Fruit fly (Drosophila melanogaster): Measurements from ENCODE around the gene Ddrgk1.
A peak's percentile ranks its signal among the peaks of the same experiment; 100 is the strongest.

Ddrgk1 gene

DNA sequence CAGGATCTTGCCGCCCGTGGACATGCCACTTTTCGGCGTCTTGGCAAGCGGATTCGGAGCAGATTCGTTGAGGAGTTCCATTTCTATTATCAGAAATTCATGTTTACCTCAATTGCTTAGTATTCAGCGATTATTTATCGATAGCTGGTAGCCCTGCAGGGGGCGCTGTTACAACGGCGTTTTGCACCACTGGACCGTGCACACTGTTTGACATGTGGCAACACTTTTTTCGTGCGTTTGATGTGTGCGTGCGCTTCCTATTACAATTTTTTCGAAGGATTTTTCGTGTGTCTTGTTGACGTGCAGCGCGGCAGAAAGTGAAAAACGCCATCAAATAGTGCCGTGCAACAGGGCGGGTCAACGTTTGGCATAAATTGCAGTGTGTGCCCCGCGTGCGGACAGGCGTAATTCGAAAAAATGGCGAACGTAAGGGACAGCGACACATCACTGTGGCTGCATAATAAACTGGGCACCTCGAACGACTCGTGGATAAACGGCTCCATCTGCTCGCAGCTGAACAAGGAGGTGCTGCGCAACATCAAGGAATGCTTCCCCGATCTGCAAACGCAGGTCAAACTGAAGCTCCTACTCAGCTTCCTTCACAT lies 8.7 kb downstream of the Ddrgk1 start, which contains the start of the genes CG3337 and Nelf-A (continued):
- TF ChIP-seq CG6683 (GFP tag; optimal IDR thresholded peaks at IDR 0.05) (no peak), danr (GFP tag; IDR thresholded peaks at IDR 0.05) (no peak), Sry-δ (GFP tag; optimal IDR thresholded peaks at IDR 0.05) (peak; percentile 86), CG7556 (GFP tag; optimal IDR thresholded peaks at IDR 0.05) (no peak), gem (tag; optimal IDR thresholded peaks at IDR 0.05) (no peak), Taf1 (GFP tag; IDR thresholded peaks at IDR 0.05) (no peak), CG7987 (GFP tag; optimal IDR thresholded peaks at IDR 0.05) (peak; percentile 89), Oaz (GFP tag; IDR thresholded peaks at IDR 0.05) (no peak), CG6765 (GFP tag; optimal IDR thresholded peaks at IDR 0.05) (peak; percentile 6), Lim3 (GFP tag; IDR thresholded peaks at IDR 0.05) (no peak), chinmo (GFP tag; IDR thresholded peaks at IDR 0.05; ENCODE audit: partially characterized antibody) (peak; percentile 91; the same call in 3 of the 4 replicates), CG3995 (GFP tag; optimal IDR thresholded peaks at IDR 0.05) (peak; percentile 29), slou (GFP tag; optimal IDR thresholded peaks at IDR 0.05) (no peak), Med (GFP tag) (peak; percentile 97), fu2 (GFP tag; optimal IDR thresholded peaks at IDR 0.05) (peak; percentile 73), zen2 (GFP tag; IDR thresholded peaks at IDR 0.05; ENCODE audit: partially characterized antibody) (peak; percentile 74), cad (GFP tag; optimal IDR thresholded peaks at IDR 0.05) (no peak), PHDP (tag; optimal IDR thresholded peaks at IDR 0.05) (peak; percentile 35), amos (GFP tag; IDR thresholded peaks at IDR 0.05; ENCODE audit: partially characterized antibody) (peak; percentile 89), CG14050 (GFP tag; IDR thresholded peaks at IDR 0.05) (peak; percentile 34; the same call in 1 of the 3 replicates), CG4404 (GFP tag; IDR thresholded peaks at IDR 0.05) (peak; percentile 56), CG2129 (GFP tag; IDR thresholded peaks at IDR 0.05; ENCODE audit: partially characterized antibody) (no peak), Dip2 (GFP tag; IDR thresholded peaks at IDR 0.05) (no peak), grau (tag; optimal IDR thresholded peaks at IDR 0.05) (peak; percentile 65), Trl (optimal IDR thresholded peaks at IDR 0.05) (no peak), Trl (GFP tag; optimal IDR thresholded peaks at IDR 0.05) (peak; percentile 67), CG3163 (GFP tag; optimal IDR thresholded peaks at IDR 0.05) (peak; percentile 73), CG11085 (GFP tag; IDR thresholded peaks at IDR 0.05) (peak; percentile 71; the same call in 1 of the 2 replicates), MESR4 (GFP tag; optimal IDR thresholded peaks at IDR 0.05) (peak; percentile 95), sens (GFP tag) (peak; percentile 94), CG2202 (tag; optimal IDR thresholded peaks at IDR 0.05) (no peak), CG11456 (GFP tag; IDR thresholded peaks at IDR 0.05) (peak; percentile 88), bab2 (GFP tag; optimal IDR thresholded peaks at IDR 0.05) (peak; percentile 66), ara (GFP tag; IDR thresholded peaks at IDR 0.05) (peak; percentile 47; the same call in 1 of the 2 replicates), mld (GFP tag; IDR thresholded peaks at IDR 0.05; ENCODE audit: partially characterized antibody) (peak; percentile 72; the same call in 1 of the 3 replicates), slp2 (GFP tag; optimal IDR thresholded peaks at IDR 0.05) (peak; percentile 26), ci (GFP tag; IDR thresholded peaks at IDR 0.05) (peak; percentile 84), crol (GFP tag; IDR thresholded peaks at IDR 0.05) (no peak), Xrp1 (GFP tag; IDR thresholded peaks at IDR 0.05) (peak; percentile 67), Six4 (GFP tag; optimal IDR thresholded peaks at IDR 0.05) (peak; percentile 50), CG17568 (GFP tag; optimal IDR thresholded peaks at IDR 0.05) (no peak), Myb (GFP tag; optimal IDR thresholded peaks at IDR 0.05) (peak; percentile 77), dati (GFP tag; IDR thresholded peaks at IDR 0.05) (no peak), CG3281 (GFP tag; optimal IDR thresholded peaks at IDR 0.05) (peak; percentile 51), wdn (GFP tag; IDR thresholded peaks at IDR 0.05) (no peak), Lhr (GFP tag; optimal IDR thresholded peaks at IDR 0.05) (peak; percentile 73), NC2α (GFP tag; optimal IDR thresholded peaks at IDR 0.05) (peak; percentile 53), sr (GFP tag; IDR thresholded peaks at IDR 0.05) (no peak), bigmax (GFP tag; optimal IDR thresholded peaks at IDR 0.05) (peak; percentile 61), CG42726 (GFP tag; IDR thresholded peaks at IDR 0.05; ENCODE audit: partially characterized antibody) (peak; percentile 94), GATAe (GFP tag; conservative IDR thresholded peaks at IDR 0.05) (0 out of 2 replicates have a peak, but pooled peaks have one; percentile 24)
